Fruit fly (Drosophila melanogaster) whole organism, pupa: ENCODE data around the gene Dd.
A peak's percentile ranks its signal among the peaks of the same experiment; 100 is the strongest.

Experiments used
- CG10348 ChIP-seq: fragments of 200-800 bp; sonication (Bioruptor generic); IDR thresholded peaks from 2 replicates; pipeline ENCODE4 v1.3.6; 2022; ENCODE audit warnings: missing biosample characterization, missing genetic modification characterization
- CG12605 ChIP-seq: fragments of 200-800 bp; sonication (Bioruptor generic); IDR thresholded peaks from 2 replicates; pipeline ENCODE4 v1.3.6; 2022; ENCODE audit warnings: missing biosample characterization, missing genetic modification characterization
- CG13204 ChIP-seq: fragments of 200-800 bp; sonication (Bioruptor generic); optimal IDR thresholded peaks from 2 replicates; lab custom pipeline; 2018; ENCODE audit warnings: missing biosample characterization, mild to moderate bottlenecking, missing genetic modification characterization, moderate library complexity
- CG14655 ChIP-seq: fragments of 200-800 bp; sonication (Bioruptor generic); optimal IDR thresholded peaks from 3 replicates; lab custom pipeline; 2017; ENCODE audit warnings: mild to moderate bottlenecking, missing biosample characterization, missing genetic modification reagents, missing genetic modification characterization
- CG15710 ChIP-seq: fragments of 200-800 bp; sonication (Bioruptor generic); optimal IDR thresholded peaks from 2 replicates; lab custom pipeline; 2018; ENCODE audit warnings: missing biosample characterization, mild to moderate bottlenecking, missing genetic modification characterization, moderate library complexity
- CG17806 ChIP-seq: fragments of 200-800 bp; sonication (Bioruptor generic); optimal IDR thresholded peaks from 2 replicates; lab custom pipeline; 2018; ENCODE audit warnings: missing biosample characterization, mild to moderate bottlenecking, missing genetic modification characterization, moderate library complexity
- CG32121 ChIP-seq: fragments of 200-800 bp; sonication (Bioruptor generic); IDR thresholded peaks from 2 replicates; pipeline ENCODE4 v1.3.6; 2022; ENCODE audit warnings: missing biosample characterization, missing genetic modification characterization
- CG34367 ChIP-seq: fragments of 200-800 bp; sonication (Bioruptor generic); optimal IDR thresholded peaks from 2 replicates; lab custom pipeline; 2018; ENCODE audit warnings: missing biosample characterization, mild to moderate bottlenecking, missing genetic modification characterization
- CG4496 ChIP-seq: fragments of 200-800 bp; sonication (Bioruptor generic); IDR thresholded peaks from 3 replicates; pipeline ENCODE4 v1.3.6; 2022; ENCODE audit warnings: missing biosample characterization, missing genetic modification characterization
- CG8159 ChIP-seq: fragments of 200-800 bp; sonication (Bioruptor generic); optimal IDR thresholded peaks from 3 replicates; lab custom pipeline; 2018; ENCODE audit warnings: missing biosample characterization, mild to moderate bottlenecking, missing genetic modification characterization, moderate library complexity
- CG8301 ChIP-seq: fragments of 200-800 bp; sonication (Bioruptor generic); optimal IDR thresholded peaks from 2 replicates; lab custom pipeline; 2018; ENCODE audit warnings: missing biosample characterization, mild to moderate bottlenecking, missing genetic modification characterization
- CG9948 ChIP-seq: fragments of 200-800 bp; sonication (Bioruptor generic); optimal IDR thresholded peaks from 2 replicates; lab custom pipeline; 2018; ENCODE audit warnings: missing biosample characterization, mild to moderate bottlenecking, missing genetic modification characterization, moderate library complexity
- D1 ChIP-seq: fragments of 200-800 bp; sonication (Bioruptor generic); optimal IDR thresholded peaks from 2 replicates; lab custom pipeline; 2018; ENCODE audit warnings: missing biosample characterization, mild to moderate bottlenecking, missing genetic modification characterization, moderate library complexity
- EcR ChIP-seq: fragments of 200-800 bp; sonication (Bioruptor generic); optimal IDR thresholded peaks from 3 replicates; lab custom pipeline; 2019; ENCODE audit warnings: missing biosample characterization, missing genetic modification characterization, mild to moderate bottlenecking, moderate library complexity, missing genetic modification reagents
- Ets98B ChIP-seq: fragments of 200-800 bp; sonication (Bioruptor generic); IDR thresholded peaks from 2 replicates; pipeline ENCODE4 v1.3.6; 2022; ENCODE audit warnings: missing biosample characterization, missing genetic modification characterization
- Pif1A ChIP-seq: fragments of 200-800 bp; sonication (Bioruptor generic); optimal IDR thresholded peaks from 3 replicates; lab custom pipeline; 2016; ENCODE audit warnings: missing biosample characterization, missing genetic modification characterization
- Pif1B ChIP-seq: fragments of 200-800 bp; sonication (Bioruptor generic); optimal IDR thresholded peaks from 3 replicates; lab custom pipeline; 2016; ENCODE audit warnings: missing biosample characterization, missing genetic modification characterization
- Snoo ChIP-seq: fragments of 200-800 bp; sonication (Bioruptor generic); optimal IDR thresholded peaks from 3 replicates; lab custom pipeline; 2017; ENCODE audit warnings: missing biosample characterization, mild to moderate bottlenecking, missing genetic modification characterization, inconsistent platforms
- fd96Ca ChIP-seq: fragments of 200-800 bp; sonication (Bioruptor generic); IDR thresholded peaks from 3 replicates; pipeline ENCODE4 v1.3.6; 2022; ENCODE audit warnings: missing biosample characterization, missing genetic modification characterization
- gl ChIP-seq: fragments of 200-800 bp; sonication (Bioruptor generic); optimal IDR thresholded peaks from 2 replicates; lab custom pipeline; 2018; ENCODE audit warnings: missing biosample characterization, mild to moderate bottlenecking, missing genetic modification characterization
- rn ChIP-seq: fragments of 200-800 bp; sonication (Bioruptor generic); IDR thresholded peaks from 2 replicates; pipeline ENCODE4 v1.3.6; 2022; ENCODE audit warnings: missing biosample characterization, missing genetic modification characterization

Dd gene

DNA sequence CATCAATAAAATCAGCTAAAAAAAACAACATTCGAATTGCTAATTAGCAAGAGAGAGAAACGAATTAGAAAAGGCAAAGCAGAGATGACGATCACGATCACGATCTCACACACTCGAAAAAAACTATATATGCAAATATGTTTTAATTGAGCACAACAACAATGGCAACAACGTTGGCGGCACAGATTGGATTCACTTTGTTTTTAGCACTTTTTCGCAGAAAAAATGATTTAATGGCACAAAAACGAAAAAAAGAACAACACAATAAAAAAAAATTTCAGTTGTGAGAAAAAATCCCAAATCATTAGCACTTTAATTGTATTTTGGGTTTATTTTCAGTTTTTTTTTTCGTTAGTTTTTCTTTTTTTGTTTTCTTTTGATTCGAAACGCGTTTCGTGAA is 43.2 kb downstream of the Dd start:
- TF ChIP-seq CG9948 (tag; lab: Kevin White, UChicago) (peak; percentile 15), CG32121 (GFP tag; lab: Robert Waterston, UW) (no peak), CG10348 (GFP tag; lab: Robert Waterston, UW) (no peak), rn (GFP tag; lab: Robert Waterston, UW) (no peak), Pif1A (GFP tag; lab: Kevin White, UChicago) (peak; percentile 24), CG8301 (no peak), CG34367 (tag; lab: Kevin White, UChicago) (no peak), CG4496 (no peak), CG15710 (tag; lab: Kevin White, UChicago) (no peak), Snoo (tag; lab: Kevin White, UChicago) (no peak), Ets98B (GFP tag; lab: Robert Waterston, UW) (no peak), CG14655 (GFP tag; lab: Kevin White, UChicago) (peak; percentile 31), CG12605 (GFP tag; lab: Robert Waterston, UW) (no peak)

DNA sequence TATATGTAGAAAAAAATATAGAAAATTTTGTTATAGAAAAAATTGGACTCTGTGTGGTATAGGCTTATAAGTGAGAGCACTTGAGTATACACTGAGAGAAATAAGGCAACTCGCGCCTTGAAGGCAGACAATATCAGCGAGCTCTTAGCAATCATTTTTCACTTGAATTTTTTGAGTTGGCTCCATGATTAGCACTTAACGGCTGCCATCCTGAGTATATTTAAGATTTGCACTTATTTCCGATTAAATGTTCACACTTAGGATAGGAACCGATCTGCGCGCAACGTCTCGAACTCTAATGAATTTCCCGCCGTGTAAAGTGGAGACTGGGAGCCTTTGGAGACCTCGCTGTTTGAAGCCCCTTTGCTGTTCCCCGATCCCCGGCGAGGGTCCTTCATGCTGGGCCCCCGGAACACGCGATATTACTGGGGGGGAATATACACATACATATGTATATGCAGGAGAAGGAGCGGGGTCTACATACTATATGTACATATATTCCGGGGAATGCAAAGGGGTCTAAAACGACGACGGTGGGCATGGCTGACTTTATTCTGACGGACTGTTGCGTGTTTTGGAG is 44.4 kb downstream of the Dd start:
- no peak for TF ChIP-seq D1 (tag; lab: Kevin White, UChicago)
- no peak for TF ChIP-seq EcR (GFP tag; lab: Kevin White, UChicago)
- TF ChIP-seq CG14655 (GFP tag; lab: Kevin White, UChicago), result peak; percentile 53
- TF ChIP-seq Pif1A (GFP tag; lab: Kevin White, UChicago), result no peak
- TF ChIP-seq CG34367 (tag; lab: Kevin White, UChicago), result no peak
- TF ChIP-seq CG10348 (GFP tag; lab: Robert Waterston, UW), result no peak
- no peak for TF ChIP-seq Snoo (tag; lab: Kevin White, UChicago)
- TF ChIP-seq CG8301, result peak; percentile 24
- TF ChIP-seq rn (GFP tag; lab: Robert Waterston, UW), result no peak
- no peak for TF ChIP-seq CG13204
- TF ChIP-seq CG12605 (GFP tag; lab: Robert Waterston, UW), result no peak
- peak; percentile 31 for TF ChIP-seq CG15710 (tag; lab: Kevin White, UChicago)
- TF ChIP-seq CG8159, result peak; percentile 33
- TF ChIP-seq CG9948 (tag; lab: Kevin White, UChicago), result peak; percentile 47
- TF ChIP-seq fd96Ca, result peak; percentile 58; the same call in 2 of the 3 replicates
- TF ChIP-seq CG32121 (GFP tag; lab: Robert Waterston, UW), result no peak
- TF ChIP-seq CG17806, result peak; percentile 26
- no peak for TF ChIP-seq Ets98B (GFP tag; lab: Robert Waterston, UW)
- no peak for TF ChIP-seq gl (tag; lab: Kevin White, UChicago)
- TF ChIP-seq Pif1B (GFP tag; lab: Kevin White, UChicago), result peak; percentile 7

DNA sequence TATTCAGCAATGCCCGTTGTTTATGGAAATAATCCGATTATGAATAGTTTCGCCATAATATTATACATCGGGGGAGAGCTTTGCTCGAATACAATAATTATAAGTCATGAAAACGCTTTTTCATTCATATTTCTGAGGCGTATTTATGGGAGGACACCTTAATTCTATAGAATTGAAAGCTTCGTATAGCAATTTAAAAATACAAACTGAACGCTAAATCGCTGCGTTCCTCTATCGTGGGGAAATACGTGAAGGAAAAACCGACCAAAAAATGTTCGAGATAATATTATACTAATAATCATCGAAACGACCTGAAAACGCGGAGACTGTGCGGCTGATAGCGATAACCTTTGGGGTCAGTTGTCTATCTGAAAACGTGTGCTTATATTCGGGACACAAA is 47.3 kb downstream of the Dd start:
- no peak for TF ChIP-seq Pif1A (GFP tag; lab: Kevin White, UChicago)
- no peak for TF ChIP-seq rn (GFP tag; lab: Robert Waterston, UW)
- no peak for TF ChIP-seq EcR (GFP tag; lab: Kevin White, UChicago)
- no peak for TF ChIP-seq CG15710 (tag; lab: Kevin White, UChicago)
- TF ChIP-seq Snoo (tag; lab: Kevin White, UChicago), result no peak
- TF ChIP-seq CG9948 (tag; lab: Kevin White, UChicago), result no peak
- no peak for TF ChIP-seq CG32121 (GFP tag; lab: Robert Waterston, UW)
- TF ChIP-seq CG12605 (GFP tag; lab: Robert Waterston, UW), result no peak
- no peak for TF ChIP-seq gl (tag; lab: Kevin White, UChicago)
- no peak for TF ChIP-seq CG34367 (tag; lab: Kevin White, UChicago)
- no peak for TF ChIP-seq CG8301
- TF ChIP-seq CG14655 (GFP tag; lab: Kevin White, UChicago), result no peak
- no peak for TF ChIP-seq Pif1B (GFP tag; lab: Kevin White, UChicago)
- TF ChIP-seq CG8159, result no peak
